Worm (Caenorhabditis elegans): ENCODE results near the gene srbc-42.
A peak's percentile ranks its signal among the peaks of the same experiment; 100 is the strongest.

Gene srbc-42

ce11 chrV:2228781-2229180 lies 37.8 kb upstream of the srbc-42 start, which contains the start of gene nhr-126:
Gene nhr-126, plus strand, starts transcription at chrV:2229081.
- TF ChIP-seq elt-3 (tag; optimal IDR thresholded peaks at IDR 0.05) (no peak), nhr-43 (tag; optimal IDR thresholded peaks at IDR 0.05; ENCODE audit: poor library complexity, severe bottlenecking) (no peak), eor-1 (tag; optimal IDR thresholded peaks at IDR 0.05) (no peak), unc-62 (GFP tag; optimal IDR thresholded peaks at IDR 0.05) (no peak), nhr-12 (tag; optimal IDR thresholded peaks at IDR 0.05) (no peak), elt-2 (tag; optimal IDR thresholded peaks at IDR 0.05) (no peak), aly-2 (tag; optimal IDR thresholded peaks at IDR 0.05) (no peak), fkh-10 (GFP tag; optimal IDR thresholded peaks at IDR 0.05) (no peak), mdl-1 (tag; optimal IDR thresholded peaks at IDR 0.05) (no peak), zag-1 (tag; optimal IDR thresholded peaks at IDR 0.05) (no peak)

- no peak for TF ChIP-seq eor-1 (tag; optimal IDR thresholded peaks at IDR 0.05)
- TF ChIP-seq sea-2 (GFP tag; optimal IDR thresholded peaks at IDR 0.05), result no peak
- TF ChIP-seq fkh-2 (tag; optimal IDR thresholded peaks at IDR 0.05), result no peak
- no peak for TF ChIP-seq nhr-67 (tag; optimal IDR thresholded peaks at IDR 0.05)
Observed at ce11 chrV:2226903-2227302, 35.9 kb upstream of the srbc-42 start, which contains the start of gene nhr-18. Gene nhr-18, plus strand, starts transcription at chrV:2227203.

ce11 chrV:2225130-2225529 lies 34.1 kb upstream of the srbc-42 start, which contains the start of gene nhr-103:
Gene nhr-103, plus strand, starts transcription at chrV:2225430.
- no peak for TF ChIP-seq sea-2 (GFP tag; optimal IDR thresholded peaks at IDR 0.05)
- no peak for TF ChIP-seq elt-2 (tag; optimal IDR thresholded peaks at IDR 0.05)
- no peak for TF ChIP-seq nhr-76 (tag; optimal IDR thresholded peaks at IDR 0.05)
- no peak for TF ChIP-seq aly-2 (tag; optimal IDR thresholded peaks at IDR 0.05)
- TF ChIP-seq skn-1 (tag; optimal IDR thresholded peaks at IDR 0.05), result no peak
- no peak for TF ChIP-seq daf-12 (tag; optimal IDR thresholded peaks at IDR 0.05)
- TF ChIP-seq nhr-77 (tag; optimal IDR thresholded peaks at IDR 0.05), result no peak
- TF ChIP-seq elt-3 (tag; optimal IDR thresholded peaks at IDR 0.05), result no peak
- TF ChIP-seq nhr-237 (tag; optimal IDR thresholded peaks at IDR 0.05), result no peak
- no peak for TF ChIP-seq zag-1 (tag; optimal IDR thresholded peaks at IDR 0.05)
- TF ChIP-seq R02D3.7 (tag; optimal IDR thresholded peaks at IDR 0.05), result no peak
- no peak for TF ChIP-seq ztf-11 (tag; optimal IDR thresholded peaks at IDR 0.05)
- TF ChIP-seq unc-62 (GFP tag; optimal IDR thresholded peaks at IDR 0.05), result no peak
- no peak for TF ChIP-seq mdl-1 (tag; optimal IDR thresholded peaks at IDR 0.05)
- no peak for TF ChIP-seq nhr-25 (tag; optimal IDR thresholded peaks at IDR 0.05)

- TF ChIP-seq ama-1 (optimal IDR thresholded peaks at IDR 0.05) (no peak), nhr-28 (tag; optimal IDR thresholded peaks at IDR 0.05) (no peak), nhr-76 (tag; optimal IDR thresholded peaks at IDR 0.05) (no peak), ceh-82 (tag; optimal IDR thresholded peaks at IDR 0.05) (no peak), nhr-25 (tag; optimal IDR thresholded peaks at IDR 0.05) (no peak), jun-1 (tag; optimal IDR thresholded peaks at IDR 0.05) (no peak)
Observed at ce11 chrV:2221764-2222163, 30.7 kb upstream of the srbc-42 start, which contains the start of gene nhr-128. Gene nhr-128, plus strand, starts transcription at chrV:2222064.

- peak; percentile 16 for TF ChIP-seq nfya-1 (tag; optimal IDR thresholded peaks at IDR 0.05; ENCODE audit: insufficient read depth)
- TF ChIP-seq aly-2 (tag; optimal IDR thresholded peaks at IDR 0.05), result no peak
- TF ChIP-seq jun-1 (tag; optimal IDR thresholded peaks at IDR 0.05), result peak; percentile 5
- no peak for TF ChIP-seq unc-62 (GFP tag; optimal IDR thresholded peaks at IDR 0.05)
- TF ChIP-seq ztf-4 (tag; optimal IDR thresholded peaks at IDR 0.05), result no peak
- TF ChIP-seq elt-1 (tag; optimal IDR thresholded peaks at IDR 0.05), result no peak
- TF ChIP-seq lin-39 (tag; optimal IDR thresholded peaks at IDR 0.05), result no peak
- TF ChIP-seq pqm-1 (tag; optimal IDR thresholded peaks at IDR 0.05), result peak; percentile 56
- TF ChIP-seq fos-1 (tag; optimal IDR thresholded peaks at IDR 0.05), result no peak
- peak; percentile 69 for TF ChIP-seq nhr-23 (tag; optimal IDR thresholded peaks at IDR 0.05)
- no peak for TF ChIP-seq ceh-28 (tag; optimal IDR thresholded peaks at IDR 0.05)
- TF ChIP-seq mml-1 (tag; optimal IDR thresholded peaks at IDR 0.05), result no peak
- TF ChIP-seq nhr-67 (tag; optimal IDR thresholded peaks at IDR 0.05), result no peak
- no peak for TF ChIP-seq ztf-11 (tag; optimal IDR thresholded peaks at IDR 0.05)
- no peak for TF ChIP-seq ceh-9 (tag; optimal IDR thresholded peaks at IDR 0.05)
- TF ChIP-seq ceh-82 (tag; optimal IDR thresholded peaks at IDR 0.05), result no peak
- no peak for TF ChIP-seq ama-1 (optimal IDR thresholded peaks at IDR 0.05)
- TF ChIP-seq egl-5 (tag; optimal IDR thresholded peaks at IDR 0.05), result no peak
- TF ChIP-seq daf-12 (tag; optimal IDR thresholded peaks at IDR 0.05), result no peak
- TF ChIP-seq ceh-16 (tag; optimal IDR thresholded peaks at IDR 0.05), result no peak
- TF ChIP-seq egl-27 (tag; optimal IDR thresholded peaks at IDR 0.05), result no peak
- peak; percentile 98 for TF ChIP-seq pha-4 (tag; optimal IDR thresholded peaks at IDR 0.05)
- no peak for TF ChIP-seq skn-1 (tag; optimal IDR thresholded peaks at IDR 0.05)
- TF ChIP-seq nhr-237 (tag; optimal IDR thresholded peaks at IDR 0.05), result no peak
- TF ChIP-seq elt-2 (tag; optimal IDR thresholded peaks at IDR 0.05), result peak; percentile 64
- no peak for TF ChIP-seq lin-15B (tag; optimal IDR thresholded peaks at IDR 0.05)
- peak; percentile 14 for TF ChIP-seq nhr-43 (tag; optimal IDR thresholded peaks at IDR 0.05; ENCODE audit: poor library complexity, severe bottlenecking)
- no peak for TF ChIP-seq nhr-12 (tag; optimal IDR thresholded peaks at IDR 0.05)
- no peak for TF ChIP-seq nhr-28 (tag; optimal IDR thresholded peaks at IDR 0.05)
- TF ChIP-seq elt-3 (tag; optimal IDR thresholded peaks at IDR 0.05), result no peak
Observed at ce11 chrV:2218803-2219202, 27.8 kb upstream of the srbc-42 start, which contains the start of gene nhr-56. Gene nhr-56, plus strand, starts transcription at chrV:2219004.
